Worm (Caenorhabditis elegans): ENCODE results near the gene Y43F8B.18.

Gene Y43F8B.18

ce11 chrV:19524569-19524968 lies 38.8 kb downstream of the Y43F8B.18 start (continued):
- peak; percentile 40 for TF ChIP-seq dve-1 (tag; optimal IDR thresholded peaks at IDR 0.05; ENCODE audit: insufficient read depth)
- peak in 1 of 2 experiments; percentile 38 for TF ChIP-seq unc-62 (GFP tag; optimal IDR thresholded peaks at IDR 0.05 in 1 of 2)
- no peak for TF ChIP-seq unc-62 (tag; optimal IDR thresholded peaks at IDR 0.05)
- no peak for TF ChIP-seq jun-1 (tag; optimal IDR thresholded peaks at IDR 0.05)
- TF ChIP-seq daf-12 (tag; optimal IDR thresholded peaks at IDR 0.05), result no peak
- TF ChIP-seq mep-1 (tag; optimal IDR thresholded peaks at IDR 0.05), result peak; percentile 31
- no peak; the same call in 1 of the 2 replicates for TF ChIP-seq ceh-20 (GFP tag; IDR thresholded peaks at IDR 0.05)
- no peak for TF ChIP-seq spr-1 (tag; optimal IDR thresholded peaks at IDR 0.05)
- TF ChIP-seq fkh-10 (GFP tag; optimal IDR thresholded peaks at IDR 0.05), result no peak
- no peak for TF ChIP-seq nhr-10 (tag; optimal IDR thresholded peaks at IDR 0.05)
- TF ChIP-seq nhr-6 (tag; optimal IDR thresholded peaks at IDR 0.05), result no peak
- no peak for TF ChIP-seq T26A8.4 (GFP tag; IDR thresholded peaks at IDR 0.05)
- no peak for TF ChIP-seq ztf-7 (tag; optimal IDR thresholded peaks at IDR 0.05)
- no peak for TF ChIP-seq madf-5 (GFP tag; IDR thresholded peaks at IDR 0.05)
- TF ChIP-seq gei-8 (GFP tag; optimal IDR thresholded peaks at IDR 0.05), result no peak

DNA sequence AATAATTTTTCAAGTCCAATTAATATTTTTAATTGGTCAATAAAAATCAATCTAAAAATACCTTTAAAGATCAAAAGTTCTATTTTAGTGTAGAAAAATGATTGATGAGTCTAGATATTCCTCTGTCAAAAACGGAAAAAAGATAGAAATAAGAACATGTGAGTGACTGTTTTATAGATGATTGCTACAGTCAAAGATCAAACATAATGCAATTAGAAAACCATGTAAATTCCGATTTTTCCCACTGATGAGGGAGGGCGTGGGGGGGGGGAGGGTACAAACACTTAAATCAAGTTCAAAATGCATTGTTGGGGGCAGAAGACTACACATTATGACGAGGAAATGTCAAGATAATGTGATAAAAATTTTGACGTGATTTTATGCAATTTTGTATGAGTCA lies 40.4 kb downstream of the Y43F8B.18 start:
- TF ChIP-seq dmd-6 (GFP tag; IDR thresholded peaks at IDR 0.05), result peak; percentile 33
- peak; percentile 6 for TF ChIP-seq hlh-30 (tag; optimal IDR thresholded peaks at IDR 0.05; ENCODE audit: insufficient read depth)
- TF ChIP-seq mxl-3 (GFP tag; optimal IDR thresholded peaks at IDR 0.05), result no peak
- 0 out of 2 replicates have a peak, but pooled peaks have one; percentile 16 for TF ChIP-seq ceh-20 (GFP tag; IDR thresholded peaks at IDR 0.05)
- no peak for TF ChIP-seq zip-2 (tag; optimal IDR thresholded peaks at IDR 0.05)

DNA sequence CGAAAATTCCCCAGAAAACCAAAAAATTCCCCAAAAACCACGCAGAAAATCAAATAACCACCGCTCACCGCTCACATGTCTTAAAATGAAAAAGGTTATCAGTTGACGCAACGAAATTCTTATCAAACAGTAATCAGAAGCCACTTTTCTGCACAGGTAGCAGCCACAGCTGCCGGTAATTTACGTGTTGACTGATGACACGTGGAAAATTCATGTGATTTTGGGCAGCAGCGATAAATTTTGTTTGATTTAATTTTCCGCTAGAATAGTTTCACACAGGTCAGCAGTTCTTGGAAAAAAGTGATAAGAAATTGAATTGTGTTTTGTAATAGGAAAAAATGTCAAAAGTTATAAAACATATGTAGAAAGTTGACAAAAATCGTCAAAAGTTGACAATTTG lies 41.8 kb downstream of the Y43F8B.18 start:
- TF ChIP-seq zip-2 (tag; optimal IDR thresholded peaks at IDR 0.05), result no peak
- TF ChIP-seq nhr-25 (tag; optimal IDR thresholded peaks at IDR 0.05; ENCODE audit: borderline replicate concordance, insufficient read depth), result no peak
- peak; percentile 16; the same call in 1 of the 2 replicates for TF ChIP-seq T26A8.4 (GFP tag; IDR thresholded peaks at IDR 0.05)
- no peak for TF ChIP-seq nhr-237 (tag; optimal IDR thresholded peaks at IDR 0.05)
- peak; percentile 89 for TF ChIP-seq mxl-3 (GFP tag; optimal IDR thresholded peaks at IDR 0.05)
- no peak for TF ChIP-seq ztf-11 (tag; optimal IDR thresholded peaks at IDR 0.05)
- peak in 1 of 2 experiments; percentile 64 for TF ChIP-seq lsy-2 (tag; optimal IDR thresholded peaks at IDR 0.05)
- TF ChIP-seq lin-29 (GFP tag; IDR thresholded peaks at IDR 0.05), result no peak
- peak; percentile 79 for TF ChIP-seq saeg-2 (GFP tag; IDR thresholded peaks at IDR 0.05)
- peak in 1 of 2 experiments; percentile 17 for TF ChIP-seq hif-1 (tag; optimal IDR thresholded peaks at IDR 0.05)
- TF ChIP-seq T20F7.1 (GFP tag; optimal IDR thresholded peaks at IDR 0.05), result peak; percentile 74
- no peak for TF ChIP-seq dmd-8 (GFP tag; IDR thresholded peaks at IDR 0.05)
- no peak for TF ChIP-seq daf-8 (GFP tag; IDR thresholded peaks at IDR 0.05)
- TF ChIP-seq mxl-2 (GFP tag; conservative IDR thresholded peaks at IDR 0.05), result peak; percentile 89
- TF ChIP-seq mdl-1 (tag; optimal IDR thresholded peaks at IDR 0.05), result peak; percentile 5 to 91
- TF ChIP-seq Y48G9A.11 (GFP tag; IDR thresholded peaks at IDR 0.05), result no peak
- peak; percentile 97 for TF ChIP-seq pqm-1 (tag; optimal IDR thresholded peaks at IDR 0.05)
- no peak for TF ChIP-seq egl-43 (GFP tag; IDR thresholded peaks at IDR 0.05)
- no peak for TF ChIP-seq D1046.2 (GFP tag; IDR thresholded peaks at IDR 0.05)
- TF ChIP-seq ces-1 (GFP tag; optimal IDR thresholded peaks at IDR 0.05), result no peak
- TF ChIP-seq F37D6.2 (tag; optimal IDR thresholded peaks at IDR 0.05), result no peak
- 0 out of 2 replicates have a peak, but pooled peaks have one; percentile 14 for TF ChIP-seq zfp-3 (GFP tag; conservative IDR thresholded peaks at IDR 0.05)
- no peak for TF ChIP-seq spr-1 (tag; optimal IDR thresholded peaks at IDR 0.05)
- no peak for TF ChIP-seq tag-97 (GFP tag; IDR thresholded peaks at IDR 0.05)
- no peak for TF ChIP-seq vab-7 (GFP tag; IDR thresholded peaks at IDR 0.05)
- 0 out of 2 replicates have a peak, but pooled peaks have one; percentile 34 for TF ChIP-seq Y75B8A.6 (GFP tag; IDR thresholded peaks at IDR 0.05)
- no peak for TF ChIP-seq mes-2 (tag; optimal IDR thresholded peaks at IDR 0.05; ENCODE audit: poor library complexity, severe bottlenecking)
- no peak for TF ChIP-seq rbr-2 (tag; optimal IDR thresholded peaks at IDR 0.05)
- no peak for TF ChIP-seq egl-27 (tag; optimal IDR thresholded peaks at IDR 0.05)
- no peak for TF ChIP-seq ceh-62 (tag; optimal IDR thresholded peaks at IDR 0.05)
- no peak for TF ChIP-seq nhr-111 (GFP tag; optimal IDR thresholded peaks at IDR 0.05)
- TF ChIP-seq ceh-28 (tag; optimal IDR thresholded peaks at IDR 0.05), result no peak
- TF ChIP-seq madf-5 (GFP tag; IDR thresholded peaks at IDR 0.05), result no peak

All from whole organism, L4 larva.